Fruit fly (Drosophila melanogaster): ENCODE measurements around the gene Tango6.

Tango6 gene

dm6 chr2L:19011895-19012645, 43.2 kb downstream of the Tango6 start (continued):
- TF ChIP-seq CG1602 (GFP tag; optimal IDR thresholded peaks at IDR 0.05) = peak; percentile 67
- peak; percentile 82 for TF ChIP-seq seq (GFP tag; IDR thresholded peaks at IDR 0.05)
- peak; percentile 94 for TF ChIP-seq Ets65A (GFP tag)
- TF ChIP-seq CG13775 (GFP tag; optimal IDR thresholded peaks at IDR 0.05) = peak; percentile 75
- TF ChIP-seq abd-A (tag; optimal IDR thresholded peaks at IDR 0.05) = peak; percentile 96
- TF ChIP-seq ranshi (GFP tag; IDR thresholded peaks at IDR 0.05) = peak; percentile 81
- TF ChIP-seq CG18262 (tag; optimal IDR thresholded peaks at IDR 0.05) = peak; percentile 75
- TF ChIP-seq CG6175 (GFP tag; IDR thresholded peaks at IDR 0.05) = peak; percentile 78
- TF ChIP-seq oc (tag; optimal IDR thresholded peaks at IDR 0.05) = peak; percentile 57
- TF ChIP-seq gce (GFP tag; IDR thresholded peaks at IDR 0.05) = peak; percentile 76
- peak; percentile 16 for TF ChIP-seq Lhr (GFP tag; optimal IDR thresholded peaks at IDR 0.05)
- peak; percentile 82 for TF ChIP-seq CG2712 (tag; optimal IDR thresholded peaks at IDR 0.05)
- peak; percentile 3 for TF ChIP-seq disco-r (GFP tag; optimal IDR thresholded peaks at IDR 0.05)
- TF ChIP-seq CoRest (tag; optimal IDR thresholded peaks at IDR 0.05) = peak; percentile 84
- peak; percentile 27 for TF ChIP-seq CG17186 (GFP tag; optimal IDR thresholded peaks at IDR 0.05)
- TF ChIP-seq chm (GFP tag; IDR thresholded peaks at IDR 0.05) = peak; percentile 79
- peak; percentile 87 for TF ChIP-seq org-1 (GFP tag; optimal IDR thresholded peaks at IDR 0.05)
- no peak for TF ChIP-seq bigmax (GFP tag; optimal IDR thresholded peaks at IDR 0.05)
- TF ChIP-seq CG8089 (GFP tag; optimal IDR thresholded peaks at IDR 0.05) = peak; percentile 49
- peak; percentile 82 for TF ChIP-seq caup (GFP tag; optimal IDR thresholded peaks at IDR 0.05; ENCODE audit: severe bottlenecking)
- TF ChIP-seq CG17912 (GFP tag; optimal IDR thresholded peaks at IDR 0.05) = no peak
- TF ChIP-seq bowl (GFP tag; IDR thresholded peaks at IDR 0.05) = peak; percentile 63; the same call in 1 of the 2 replicates
- peak; percentile 82 for TF ChIP-seq CG14441 (GFP tag; IDR thresholded peaks at IDR 0.05)
- peak; percentile 83 for TF ChIP-seq HLH3B (GFP tag; IDR thresholded peaks at IDR 0.05)
- TF ChIP-seq HLHmδ (GFP tag; optimal IDR thresholded peaks at IDR 0.05) = no peak
- peak; percentile 74 for TF ChIP-seq CG12071 (GFP tag; optimal IDR thresholded peaks at IDR 0.05)
- TF ChIP-seq dysf (GFP tag; IDR thresholded peaks at IDR 0.05) = peak; percentile 91
- peak; percentile 63 for TF ChIP-seq CG5245 (GFP tag; optimal IDR thresholded peaks at IDR 0.05)
- no peak for TF ChIP-seq CG3838 (GFP tag; optimal IDR thresholded peaks at IDR 0.05)
- peak; percentile 73 for TF ChIP-seq CG12942 (GFP tag; optimal IDR thresholded peaks at IDR 0.05)
- TF ChIP-seq H2.0 (GFP tag; IDR thresholded peaks at IDR 0.05) = peak; percentile 81
- peak; percentile 75 for TF ChIP-seq schlank (tag; optimal IDR thresholded peaks at IDR 0.05)
- TF ChIP-seq Pdp1 (GFP tag; optimal IDR thresholded peaks at IDR 0.05) = peak; percentile 77
- no peak for TF ChIP-seq tna (GFP tag; IDR thresholded peaks at IDR 0.05; ENCODE audit: partially characterized antibody)
- peak; percentile 10; the same call in 1 of the 2 replicates for TF ChIP-seq CG16779 (GFP tag; IDR thresholded peaks at IDR 0.05)
- TF ChIP-seq D19A (tag; optimal IDR thresholded peaks at IDR 0.05) = peak; percentile 69
- TF ChIP-seq chn (GFP tag; optimal IDR thresholded peaks at IDR 0.05) = peak; percentile 74
- TF ChIP-seq Xbp1 (GFP tag; optimal IDR thresholded peaks at IDR 0.05) = peak; percentile 84
- peak; percentile 61 for TF ChIP-seq Atf3 (GFP tag; optimal IDR thresholded peaks at IDR 0.05)
- peak; percentile 33 for TF ChIP-seq MTF-1 (GFP tag; optimal IDR thresholded peaks at IDR 0.05; ENCODE audit: borderline replicate concordance)
- TF ChIP-seq Usf (GFP tag; optimal IDR thresholded peaks at IDR 0.05) = peak; percentile 10
- peak; percentile 75 for TF ChIP-seq CG11085 (GFP tag; IDR thresholded peaks at IDR 0.05)
- peak; percentile 64 for TF ChIP-seq CG10654 (GFP tag; optimal IDR thresholded peaks at IDR 0.05)
- no peak for TF ChIP-seq gfzf (GFP tag; optimal IDR thresholded peaks at IDR 0.05)
- peak; percentile 82 for TF ChIP-seq CG10209 (GFP tag; optimal IDR thresholded peaks at IDR 0.05)
- TF ChIP-seq CG34376 (GFP tag; optimal IDR thresholded peaks at IDR 0.05) = peak; percentile 33
- TF ChIP-seq her (GFP tag; optimal IDR thresholded peaks at IDR 0.05) = peak; percentile 84
- peak; percentile 69 for TF ChIP-seq slp2 (GFP tag; optimal IDR thresholded peaks at IDR 0.05)
- TF ChIP-seq chinmo (GFP tag; IDR thresholded peaks at IDR 0.05; ENCODE audit: partially characterized antibody) = no peak
